Worm (Caenorhabditis elegans): Measurements from ENCODE around the gene dnj-1.

DNA sequence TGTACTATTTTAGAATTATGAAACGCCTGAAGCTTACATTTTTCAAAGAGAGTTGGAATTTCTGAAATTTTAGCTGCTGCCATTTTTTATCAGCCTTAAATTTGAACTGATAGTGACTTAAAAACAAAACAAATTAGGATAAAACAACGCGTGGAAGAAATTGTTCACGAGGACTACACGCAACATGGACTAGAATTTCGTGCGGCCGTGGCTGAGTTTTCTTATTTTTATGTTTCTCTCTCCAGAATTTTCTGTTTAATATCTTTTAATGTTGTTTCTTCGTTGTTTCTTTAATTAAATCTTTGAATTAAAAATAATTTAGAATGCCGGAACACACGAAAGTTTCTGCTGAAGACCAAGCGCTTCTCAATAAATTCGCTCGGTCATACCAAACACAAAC lies 16.0 kb downstream of the dnj-1 start, which contains the start of the genes B0035.3, B0035.22 and pfd-4:
- TF ChIP-seq set-16 (GFP tag; IDR thresholded peaks at IDR 0.05): no peak
- TF ChIP-seq ceh-82 (tag; optimal IDR thresholded peaks at IDR 0.05): no peak
- TF ChIP-seq lin-38 (GFP tag; IDR thresholded peaks at IDR 0.05): peak; percentile 43
- no peak for TF ChIP-seq nhr-237 (tag; optimal IDR thresholded peaks at IDR 0.05)
- no peak for TF ChIP-seq lin-13 (GFP tag; optimal IDR thresholded peaks at IDR 0.05)
- TF ChIP-seq lsy-2 (tag; optimal IDR thresholded peaks at IDR 0.05): peak in 1 of 2 experiments; percentile 80
- no peak for TF ChIP-seq jun-1 (tag; optimal IDR thresholded peaks at IDR 0.05)
- no peak for TF ChIP-seq T20F7.1 (GFP tag; optimal IDR thresholded peaks at IDR 0.05)
